Fruit fly (Drosophila melanogaster): ENCODE measurements around the gene Eig71Ek.

dm6 chr3L:15638524-15638923 is 22.5 kb upstream of the Eig71Ek start:
- TF ChIP-seq bab1 (GFP tag; optimal IDR thresholded peaks at IDR 0.05) (no peak), cic (GFP tag; optimal IDR thresholded peaks at IDR 0.05) (no peak), CG1620 (GFP tag; optimal IDR thresholded peaks at IDR 0.05) (no peak)
